Fruit fly (Drosophila melanogaster): ENCODE measurements around the gene CG10565.

The CG10565 gene

DNA sequence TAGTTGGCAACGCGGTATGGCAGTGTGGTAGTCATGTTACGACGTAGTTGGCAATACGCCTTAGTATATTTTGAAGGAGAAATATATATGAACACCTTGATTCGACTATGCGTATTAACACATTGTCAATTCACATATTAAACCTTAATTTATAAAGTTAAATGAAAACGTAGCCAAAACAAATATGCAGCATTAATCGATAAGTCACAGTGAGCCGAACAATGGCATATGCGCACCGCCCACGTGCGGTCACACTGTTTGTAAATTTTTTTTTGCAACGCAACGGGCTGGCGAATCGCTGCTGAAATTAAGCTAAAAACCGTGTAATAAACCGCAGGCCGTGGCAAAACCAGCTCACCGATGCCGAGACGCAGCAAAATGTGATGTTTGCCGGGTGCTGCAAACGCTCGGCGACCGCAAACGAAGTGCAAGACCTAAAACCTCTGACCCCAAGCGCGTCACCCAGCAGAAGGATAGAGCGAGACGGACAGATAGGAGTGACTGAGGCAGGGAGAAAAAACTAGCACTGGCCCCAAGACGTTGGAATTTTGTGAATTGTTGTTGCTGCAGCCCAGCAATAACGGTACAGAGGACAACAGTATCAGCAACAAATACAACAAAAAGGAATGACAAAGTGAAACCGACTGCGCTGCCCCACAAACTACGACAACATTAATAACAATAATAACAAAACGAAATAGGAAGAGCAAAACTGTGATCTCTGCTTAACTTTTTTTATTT is 39.5 kb upstream of the CG10565 start (continued):
- TF ChIP-seq nerfin-1 (tag; optimal IDR thresholded peaks at IDR 0.05): peak; percentile 50
- TF ChIP-seq ATbp (GFP tag; optimal IDR thresholded peaks at IDR 0.05): no peak
- TF ChIP-seq CG11456 (GFP tag; IDR thresholded peaks at IDR 0.05): no peak
- peak; percentile 13; the same call in 1 of the 2 replicates for TF ChIP-seq CG31441 (GFP tag; IDR thresholded peaks at IDR 0.05)
- no peak for TF ChIP-seq Tbp (GFP tag; optimal IDR thresholded peaks at IDR 0.05)
- no peak for TF ChIP-seq tgo (GFP tag; IDR thresholded peaks at IDR 0.05)
- no peak for TF ChIP-seq CG17328 (GFP tag; IDR thresholded peaks at IDR 0.05)
- TF ChIP-seq wdn (GFP tag; IDR thresholded peaks at IDR 0.05): no peak
- TF ChIP-seq CG10462 (GFP tag; optimal IDR thresholded peaks at IDR 0.05): no peak
- no peak for TF ChIP-seq CG31365 (tag; optimal IDR thresholded peaks at IDR 0.05)
- TF ChIP-seq pros (GFP tag; optimal IDR thresholded peaks at IDR 0.05): no peak
- TF ChIP-seq eyg (GFP tag; optimal IDR thresholded peaks at IDR 0.05): no peak
- TF ChIP-seq HLHmδ (GFP tag; optimal IDR thresholded peaks at IDR 0.05): no peak
- no peak for TF ChIP-seq gce (GFP tag; IDR thresholded peaks at IDR 0.05)
- no peak for TF ChIP-seq CG14965 (GFP tag; optimal IDR thresholded peaks at IDR 0.05; ENCODE audit: borderline replicate concordance)
- TF ChIP-seq CG8924 (tag; optimal IDR thresholded peaks at IDR 0.05): peak; percentile 13
- TF ChIP-seq CG1647 (GFP tag; optimal IDR thresholded peaks at IDR 0.05): no peak
- TF ChIP-seq CG6654 (GFP tag; optimal IDR thresholded peaks at IDR 0.05): no peak
- TF ChIP-seq CG15269 (tag; optimal IDR thresholded peaks at IDR 0.05): no peak
- TF ChIP-seq CG3847 (GFP tag; IDR thresholded peaks at IDR 0.05): 0 out of 2 replicates have a peak, but pooled peaks have one; percentile 26
- no peak for TF ChIP-seq esg (GFP tag; conservative IDR thresholded peaks at IDR 0.05)
- TF ChIP-seq tna (GFP tag; IDR thresholded peaks at IDR 0.05; ENCODE audit: partially characterized antibody): peak; percentile 13; the same call in 1 of the 2 replicates
- TF ChIP-seq Xbp1 (GFP tag; optimal IDR thresholded peaks at IDR 0.05): no peak
- no peak for TF ChIP-seq CG14014 (GFP tag; IDR thresholded peaks at IDR 0.05)
- TF ChIP-seq CG32772 (GFP tag; IDR thresholded peaks at IDR 0.05): peak; percentile 76
- no peak for TF ChIP-seq HLH3B (GFP tag; IDR thresholded peaks at IDR 0.05)
- no peak for TF ChIP-seq ind (GFP tag; optimal IDR thresholded peaks at IDR 0.05)
- TF ChIP-seq Dfd (GFP tag; optimal IDR thresholded peaks at IDR 0.05): no peak
- TF ChIP-seq fu2 (GFP tag; optimal IDR thresholded peaks at IDR 0.05): no peak
- TF ChIP-seq peb (GFP tag; IDR thresholded peaks at IDR 0.05): no peak
- no peak for TF ChIP-seq Nf-YB (GFP tag; optimal IDR thresholded peaks at IDR 0.05)
- peak; percentile 11 for TF ChIP-seq nom (GFP tag; optimal IDR thresholded peaks at IDR 0.05)
- TF ChIP-seq Atf3 (GFP tag; optimal IDR thresholded peaks at IDR 0.05): no peak
- TF ChIP-seq zfh1 (GFP tag; IDR thresholded peaks at IDR 0.05): no peak
- no peak for TF ChIP-seq D (optimal IDR thresholded peaks at IDR 0.05)
- TF ChIP-seq D (GFP tag; optimal IDR thresholded peaks at IDR 0.05): no peak
- TF ChIP-seq CG3281 (GFP tag; optimal IDR thresholded peaks at IDR 0.05): no peak
- TF ChIP-seq CG13287 (GFP tag; IDR thresholded peaks at IDR 0.05; ENCODE audit: partially characterized antibody): peak; percentile 53
- TF ChIP-seq CG10959 (GFP tag; IDR thresholded peaks at IDR 0.05): no peak
- no peak for TF ChIP-seq CG10431 (GFP tag; optimal IDR thresholded peaks at IDR 0.05)
- no peak for TF ChIP-seq CG14441 (GFP tag; IDR thresholded peaks at IDR 0.05)
- TF ChIP-seq CG34224 (GFP tag; IDR thresholded peaks at IDR 0.05; ENCODE audit: partially characterized antibody): 0 out of 3 replicates have a peak, but pooled peaks have one; percentile 37
- peak in 1 of 2 experiments; percentile 33 for TF ChIP-seq tll (GFP tag; optimal IDR thresholded peaks at IDR 0.05)
- TF ChIP-seq gfzf (GFP tag; optimal IDR thresholded peaks at IDR 0.05): peak; percentile 93
- TF ChIP-seq Deaf1 (tag; optimal IDR thresholded peaks at IDR 0.05): no peak
- TF ChIP-seq gsb-n (tag; optimal IDR thresholded peaks at IDR 0.05): no peak
- TF ChIP-seq CoRest (tag; optimal IDR thresholded peaks at IDR 0.05): peak; percentile 39
- no peak for TF ChIP-seq Awh (GFP tag; IDR thresholded peaks at IDR 0.05)
- no peak for TF ChIP-seq crc (GFP tag; optimal IDR thresholded peaks at IDR 0.05)
- TF ChIP-seq CG4282 (GFP tag; optimal IDR thresholded peaks at IDR 0.05): no peak

All from whole organism, embryonic.